Worm (Caenorhabditis elegans) whole organism, L3 larva: ENCODE data around the gene pgl-3.

Experiments
- aly-2 ChIP-seq: fragments of 150-350 bp; optimal IDR thresholded peaks from 2 replicates; lab custom pipeline; 2014; ENCODE audit warnings: missing biosample characterization, missing genetic modification characterization
- ama-1 ChIP-seq: fragments of 150-350 bp; optimal IDR thresholded peaks from 2 replicates; lab custom pipeline; 2018
- ceh-16 ChIP-seq: sonication (generic microtip); optimal IDR thresholded peaks from 2 replicates; lab custom pipeline; 2017; ENCODE audit warnings: missing biosample characterization, missing genetic modification characterization
- ceh-28 ChIP-seq: fragments of 150-350 bp; optimal IDR thresholded peaks from 2 replicates; lab custom pipeline; 2014; ENCODE audit warnings: missing biosample characterization, missing genetic modification reagents, missing genetic modification characterization
- ceh-82 ChIP-seq: fragments of 150-350 bp; optimal IDR thresholded peaks from 2 replicates; lab custom pipeline; 2014; ENCODE audit warnings: missing biosample characterization, missing genetic modification characterization
- daf-12 ChIP-seq: fragments of 150-350 bp; optimal IDR thresholded peaks from 2 replicates; lab custom pipeline; 2014; ENCODE audit warnings: missing biosample characterization, missing genetic modification reagents, missing genetic modification characterization
- egl-27 ChIP-seq: sonication (generic microtip); optimal IDR thresholded peaks from 4 replicates; lab custom pipeline; 2017; ENCODE audit warnings: missing biosample characterization, missing genetic modification reagents, missing genetic modification characterization
- egl-5 ChIP-seq: fragments of 150-350 bp; optimal IDR thresholded peaks from 2 replicates; lab custom pipeline; 2017; ENCODE audit warnings: missing biosample characterization, missing genetic modification reagents, missing genetic modification characterization, inconsistent platforms
- elt-2 ChIP-seq: sonication (generic microtip); optimal IDR thresholded peaks from 2 replicates; lab custom pipeline; 2016; ENCODE audit warnings: missing genetic modification reagents, mild to moderate bottlenecking, missing genetic modification characterization, missing compliant biosample characterization
- elt-3 ChIP-seq, 3 experiments: fragments of 150-350 bp in 1 of 3; sonication (generic microtip) in 2 of 3; optimal IDR thresholded peaks; 2 replicates in 2 of 3; 4 replicates in 1 of 3; lab custom pipeline; 2014 to 2017; ENCODE audit warnings: missing biosample characterization in 3 of 3, missing genetic modification characterization in 3 of 3
- fkh-10 ChIP-seq: sonication (generic microtip); optimal IDR thresholded peaks from 2 replicates; lab custom pipeline; 2017; ENCODE audit warnings: missing biosample characterization, missing genetic modification reagents, missing genetic modification characterization
- hmg-11 ChIP-seq: sonication (generic microtip); optimal IDR thresholded peaks from 2 replicates; lab custom pipeline; 2016; ENCODE audit warnings: missing genetic modification characterization, missing compliant biosample characterization
- jun-1 ChIP-seq: fragments of 150-350 bp; optimal IDR thresholded peaks from 2 replicates; lab custom pipeline; 2014; ENCODE audit warnings: missing biosample characterization, missing genetic modification reagents, missing genetic modification characterization
- lin-15B ChIP-seq: fragments of 150-350 bp; optimal IDR thresholded peaks from 2 replicates; lab custom pipeline; 2014; ENCODE audit warnings: missing biosample characterization, missing genetic modification characterization
- lin-39 ChIP-seq: fragments of 150-350 bp; optimal IDR thresholded peaks from 2 replicates; lab custom pipeline; 2018; ENCODE audit warnings: missing biosample characterization, missing genetic modification reagents, missing genetic modification characterization
- lsy-12 ChIP-seq: sonication (generic microtip); optimal IDR thresholded peaks from 2 replicates; lab custom pipeline; 2016; ENCODE audit warnings: mild to moderate bottlenecking, missing genetic modification characterization, missing compliant biosample characterization
- mdl-1 ChIP-seq: fragments of 150-350 bp; optimal IDR thresholded peaks from 2 replicates; lab custom pipeline; 2014; ENCODE audit warnings: missing biosample characterization, missing genetic modification characterization
- mml-1 ChIP-seq: fragments of 150-350 bp; sonication (generic microtip); optimal IDR thresholded peaks from 3 replicates; lab custom pipeline; 2014; ENCODE audit warnings: missing biosample characterization, missing genetic modification characterization
- nfya-1 ChIP-seq: sonication (generic microtip); optimal IDR thresholded peaks from 2 replicates; lab custom pipeline; 2017; ENCODE audit warnings: missing genetic modification characterization, mild to moderate bottlenecking, missing compliant biosample characterization, antibody characterized with exemption, moderate library complexity; ENCODE audit not compliant: insufficient read depth
- nhr-11 ChIP-seq: fragments of 150-350 bp; optimal IDR thresholded peaks from 2 replicates; lab custom pipeline; 2014; ENCODE audit warnings: missing biosample characterization, missing genetic modification characterization
- nhr-12 ChIP-seq: fragments of 150-350 bp; optimal IDR thresholded peaks from 2 replicates; lab custom pipeline; 2014; ENCODE audit warnings: missing biosample characterization, missing genetic modification characterization
- nhr-237 ChIP-seq: fragments of 150-350 bp; optimal IDR thresholded peaks from 2 replicates; lab custom pipeline; 2014; ENCODE audit warnings: missing biosample characterization, missing genetic modification characterization
- nhr-25 ChIP-seq: sonication (generic microtip); optimal IDR thresholded peaks from 2 replicates; lab custom pipeline; 2017; ENCODE audit warnings: missing biosample characterization, missing genetic modification characterization
- nhr-28 ChIP-seq: fragments of 150-350 bp; optimal IDR thresholded peaks from 2 replicates; lab custom pipeline; 2014; ENCODE audit warnings: missing biosample characterization, missing genetic modification characterization
- nhr-43 ChIP-seq: sonication (generic microtip); optimal IDR thresholded peaks from 2 replicates; lab custom pipeline; 2016; ENCODE audit warnings: mild to moderate bottlenecking, missing genetic modification characterization, missing compliant biosample characterization; ENCODE audit not compliant: poor library complexity, severe bottlenecking
- nhr-76 ChIP-seq: fragments of 150-350 bp; sonication (generic microtip); optimal IDR thresholded peaks from 5 replicates; lab custom pipeline; 2014; ENCODE audit warnings: missing biosample characterization, missing genetic modification characterization
- nhr-77 ChIP-seq: fragments of 150-350 bp; optimal IDR thresholded peaks from 2 replicates; lab custom pipeline; 2014; ENCODE audit warnings: missing biosample characterization, missing genetic modification characterization
- pha-4 ChIP-seq: fragments of 150-350 bp; optimal IDR thresholded peaks from 2 replicates; lab custom pipeline; 2014; ENCODE audit warnings: missing biosample characterization, missing genetic modification reagents, missing genetic modification characterization
- pqm-1 ChIP-seq: fragments of 150-350 bp; optimal IDR thresholded peaks from 2 replicates; lab custom pipeline; 2017; ENCODE audit warnings: missing biosample characterization, missing genetic modification characterization, inconsistent platforms
- skn-1 ChIP-seq: fragments of 150-350 bp; optimal IDR thresholded peaks from 2 replicates; lab custom pipeline; 2014; ENCODE audit warnings: missing biosample characterization, missing genetic modification characterization
- snpc-4 ChIP-seq: fragments of 150-350 bp; optimal IDR thresholded peaks from 2 replicates; lab custom pipeline; 2014; ENCODE audit warnings: missing biosample characterization, missing genetic modification characterization
- tbx-2 ChIP-seq: sonication (generic microtip); optimal IDR thresholded peaks from 2 replicates; lab custom pipeline; 2016; ENCODE audit warnings: mild to moderate bottlenecking, missing genetic modification characterization, missing compliant biosample characterization
- unc-39 ChIP-seq: sonication (generic microtip); optimal IDR thresholded peaks from 4 replicates; lab custom pipeline; 2017; ENCODE audit warnings: missing biosample characterization, missing genetic modification characterization
- unc-62 ChIP-seq: fragments of 150-350 bp; sonication (generic microtip); optimal IDR thresholded peaks from 4 replicates; lab custom pipeline; 2014; ENCODE audit warnings: missing biosample characterization, missing genetic modification reagents, missing genetic modification characterization
- zag-1 ChIP-seq: fragments of 150-350 bp; optimal IDR thresholded peaks from 2 replicates; lab custom pipeline; 2014; ENCODE audit warnings: missing biosample characterization, missing genetic modification characterization
- ztf-11 ChIP-seq: fragments of 150-350 bp; optimal IDR thresholded peaks from 2 replicates; lab custom pipeline; 2014; ENCODE audit warnings: missing biosample characterization, missing genetic modification characterization
- ztf-4 ChIP-seq: fragments of 150-350 bp; optimal IDR thresholded peaks from 2 replicates; lab custom pipeline; 2014; ENCODE audit warnings: missing biosample characterization, missing genetic modification characterization

The pgl-3 gene

DNA sequence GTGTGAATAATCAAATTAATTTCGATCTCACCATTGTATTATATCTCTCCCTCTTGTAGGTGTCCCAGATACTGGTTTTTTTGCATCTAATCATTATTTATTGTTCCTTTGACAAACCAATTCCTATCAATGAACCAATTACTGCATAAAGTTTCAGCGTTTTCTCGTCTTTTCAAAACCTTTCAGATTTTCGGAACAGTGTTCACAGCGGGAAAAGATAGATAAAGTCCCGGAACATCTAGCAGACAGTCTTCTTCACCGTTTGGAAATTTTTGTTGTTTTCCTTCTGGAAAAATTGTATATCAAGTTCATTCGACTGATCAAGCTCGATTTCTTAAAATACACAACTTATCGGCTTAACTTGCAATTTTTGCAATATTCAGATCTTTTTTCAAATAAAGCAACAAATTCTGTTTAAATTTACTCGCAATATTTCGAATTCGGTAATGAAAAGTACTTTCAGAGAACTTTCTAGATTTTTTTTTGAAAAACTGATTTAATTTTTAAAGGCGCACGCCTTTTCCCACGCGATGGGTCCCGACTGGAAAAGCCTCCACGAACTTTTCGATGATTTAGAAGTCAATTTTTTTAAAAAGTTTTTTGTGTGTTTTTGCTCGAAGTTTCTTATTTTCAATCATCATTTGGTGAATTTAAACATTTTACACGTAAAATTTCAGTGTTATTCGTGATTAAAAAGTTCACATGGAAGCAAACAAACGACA is at the start of gene pgl-3:
TSS of gene pgl-3 (plus strand) at position 672 of the 722 bp plus-strand sequence.
- no peak for TF ChIP-seq nfya-1 (tag; lab: Kevin White, UChicago)
- TF ChIP-seq fkh-10 = no peak
- no peak for TF ChIP-seq nhr-76 (tag; lab: Kevin White, UChicago)
- no peak for TF ChIP-seq daf-12 (tag; lab: Kevin White, UChicago)
- no peak for TF ChIP-seq lin-15B
- no peak for TF ChIP-seq aly-2 (tag; lab: Kevin White, UChicago)
- no peak for TF ChIP-seq ama-1 (lab: Kevin White, UChicago)
- TF ChIP-seq ceh-82 (tag; lab: Kevin White, UChicago) = no peak
- TF ChIP-seq egl-5 (tag; lab: Kevin White, UChicago) = no peak
- no peak for TF ChIP-seq skn-1 (tag; lab: Kevin White, UChicago)
- TF ChIP-seq ztf-11 (tag; lab: Kevin White, UChicago) = no peak
- no peak for TF ChIP-seq hmg-11
- TF ChIP-seq nhr-25 (tag; lab: Kevin White, UChicago) = no peak

DNA sequence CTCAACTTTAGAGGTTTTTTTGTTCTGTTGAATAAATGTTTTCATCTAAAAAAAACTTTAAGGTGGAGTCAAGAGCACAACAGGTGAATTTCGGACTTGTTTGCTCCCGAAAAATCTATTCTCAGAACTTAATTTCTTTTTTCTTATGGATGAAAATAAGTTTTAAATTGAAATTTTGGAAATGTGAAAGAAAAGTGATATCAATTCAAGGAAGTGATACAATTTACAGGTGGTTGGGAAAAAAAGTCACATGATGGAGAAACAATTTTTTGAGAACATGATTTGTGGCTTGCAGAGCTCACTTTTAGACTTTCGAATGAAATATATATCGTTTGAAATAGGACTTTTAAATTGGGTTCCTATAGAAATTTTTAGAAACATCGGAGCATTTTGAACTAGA is 48.1 kb upstream of the pgl-3 start:
- no peak for TF ChIP-seq hmg-11
- no peak for TF ChIP-seq jun-1 (tag; lab: Kevin White, UChicago)
- TF ChIP-seq elt-3 (tag; optimal IDR thresholded peaks at IDR 0.05; lab: Kevin White, UChicago) = no peak
- no peak for TF ChIP-seq nhr-76 (tag; lab: Kevin White, UChicago)
- TF ChIP-seq ztf-4 (tag; lab: Kevin White, UChicago) = no peak
- TF ChIP-seq snpc-4 (tag; lab: Kevin White, UChicago) = no peak
- TF ChIP-seq nhr-28 (tag; lab: Kevin White, UChicago) = no peak
- TF ChIP-seq zag-1 (tag; lab: Kevin White, UChicago) = no peak
- no peak for TF ChIP-seq pha-4 (tag; lab: Kevin White, UChicago)
- TF ChIP-seq pqm-1 = no peak
- TF ChIP-seq nhr-237 (tag; lab: Kevin White, UChicago) = no peak
- no peak for TF ChIP-seq mml-1 (tag; lab: Kevin White, UChicago)
- no peak for TF ChIP-seq nhr-77
- TF ChIP-seq lsy-12 (tag; lab: Kevin White, UChicago) = no peak
- TF ChIP-seq elt-2 (tag; lab: Kevin White, UChicago) = no peak
- TF ChIP-seq nfya-1 (tag; lab: Kevin White, UChicago) = no peak
- TF ChIP-seq ceh-16 (tag; lab: Kevin White, UChicago) = no peak
- TF ChIP-seq, all 47 proteins: peak for 0

DNA sequence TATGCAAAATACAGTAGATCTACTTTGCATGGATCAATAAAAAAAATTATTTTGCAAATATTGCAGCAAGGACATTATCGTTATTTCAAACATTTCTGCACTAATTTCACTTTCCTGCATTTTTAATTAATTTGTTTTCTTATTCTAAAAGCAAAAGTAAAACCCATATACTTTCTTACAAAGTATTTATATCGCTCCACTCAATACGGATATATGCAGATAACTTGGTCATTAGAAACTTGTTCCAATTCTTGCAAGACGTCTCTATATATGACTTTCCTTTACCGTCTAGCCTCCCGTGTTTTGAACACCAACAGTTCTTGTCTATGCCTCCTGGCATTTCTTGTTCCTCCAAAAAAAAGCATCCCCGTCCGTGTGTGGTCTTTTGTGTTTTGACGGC is 45.3 kb upstream of the pgl-3 start, which contains the start of gene oac-24:
TSS of gene oac-24 (plus strand) at position 301 of the 400 bp plus-strand sequence.
- TF ChIP-seq unc-62 (GFP tag; lab: Kevin White, UChicago) (no peak), pqm-1 (no peak), aly-2 (tag; lab: Kevin White, UChicago) (no peak), jun-1 (tag; lab: Kevin White, UChicago) (no peak), nhr-11 (tag; lab: Kevin White, UChicago) (no peak), elt-3 (tag; optimal IDR thresholded peaks at IDR 0.05; lab: Kevin White, UChicago) (no peak), ceh-28 (no peak), lin-39 (tag; lab: Kevin White, UChicago) (no peak), nhr-28 (tag; lab: Kevin White, UChicago) (no peak), nhr-43 (tag; lab: Kevin White, UChicago) (no peak), egl-27 (no peak), tbx-2 (no peak), skn-1 (tag; lab: Kevin White, UChicago) (no peak), mdl-1 (tag; lab: Kevin White, UChicago) (no peak), nhr-12 (tag; lab: Kevin White, UChicago) (no peak), nfya-1 (tag; lab: Kevin White, UChicago) (no peak), lsy-12 (tag; lab: Kevin White, UChicago) (no peak), ztf-11 (tag; lab: Kevin White, UChicago) (no peak), hmg-11 (no peak), unc-39 (tag; lab: Kevin White, UChicago) (no peak)
